Worm (Caenorhabditis elegans) whole organism, midembryonic: ENCODE results near the gene elo-1.

ENCODE experiments used
- T22C8.4 ChIP-seq: fragments of 200-800 bp; sonication (Bioruptor generic); IDR thresholded peaks from 2 replicates; pipeline ENCODE4 v1.3.6; 2022; ENCODE audit warnings: missing genetic modification characterization, missing compliant biosample characterization
- cog-1 ChIP-seq: sonication (generic microtip); optimal IDR thresholded peaks from 2 replicates; lab custom pipeline; 2016; ENCODE audit warnings: missing genetic modification characterization, missing compliant biosample characterization
- flt-1 ChIP-seq: fragments of 200-800 bp; sonication (Bioruptor generic); IDR thresholded peaks from 2 replicates; pipeline ENCODE4 v1.3.6; 2022; ENCODE audit warnings: missing genetic modification characterization, missing compliant biosample characterization
- klf-2 ChIP-seq: fragments of 200-800 bp; sonication (Bioruptor generic); conservative IDR thresholded peaks from 2 replicates; pipeline ENCODE4 v1.3.6; 2022; ENCODE audit warnings: missing genetic modification reagents, missing genetic modification characterization, missing compliant biosample characterization
- med-1 ChIP-seq: sonication (generic microtip); optimal IDR thresholded peaks from 2 replicates; lab custom pipeline; 2017; ENCODE audit warnings: missing genetic modification characterization, mild to moderate bottlenecking, missing compliant biosample characterization, antibody characterized with exemption, missing genetic modification reagents; ENCODE audit not compliant: insufficient read depth
- ref-1 ChIP-seq: fragments of 200-800 bp; sonication (Bioruptor generic); conservative IDR thresholded peaks from 2 replicates; pipeline ENCODE4 v1.3.6; 2022; ENCODE audit warnings: missing genetic modification reagents, missing genetic modification characterization, missing compliant biosample characterization
- tab-1 ChIP-seq: fragments of 200-800 bp; sonication (Bioruptor generic); IDR thresholded peaks from 2 replicates; pipeline ENCODE4 v1.3.6; 2022; ENCODE audit warnings: missing genetic modification characterization, missing compliant biosample characterization
- ztf-23 ChIP-seq: fragments of 200-800 bp; sonication (Bioruptor generic); IDR thresholded peaks from 2 replicates; pipeline ENCODE4 v1.3.6; 2022; ENCODE audit warnings: missing genetic modification reagents, missing genetic modification characterization, missing compliant biosample characterization
- ztf-29 ChIP-seq: fragments of 200-800 bp; sonication (Bioruptor generic); IDR thresholded peaks from 2 replicates; pipeline ENCODE4 v1.3.6; 2022; ENCODE audit warnings: missing genetic modification reagents, missing genetic modification characterization, missing compliant biosample characterization

elo-1 gene

DNA sequence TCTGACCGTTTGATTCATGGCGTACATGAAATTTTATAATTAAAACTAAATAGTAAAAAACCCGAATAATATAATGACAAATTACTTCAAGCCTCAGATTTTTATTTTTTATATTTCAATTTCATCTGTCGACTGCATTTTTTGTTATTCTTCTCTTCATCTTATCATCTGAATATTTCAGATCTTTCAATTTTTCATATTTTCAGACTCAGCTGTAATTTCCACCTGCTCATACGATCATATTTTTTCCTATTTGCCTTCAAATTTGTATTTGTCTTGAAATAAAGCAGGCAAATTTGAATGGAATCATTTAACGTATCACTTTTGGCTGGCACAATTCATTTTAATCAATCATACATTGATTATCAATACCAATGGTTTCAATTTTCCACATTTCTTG, 28.1 kb upstream of the elo-1 start, which contains the start of gene sru-4:
Gene sru-4 (plus strand): TSS at position 301 of the 400 bp plus-strand sequence.
- TF ChIP-seq klf-2 (GFP tag; lab: Robert Waterston, UW), result no peak
- no peak for TF ChIP-seq ztf-23 (GFP tag; lab: Robert Waterston, UW)
- TF ChIP-seq T22C8.4 (GFP tag; lab: Robert Waterston, UW), result no peak
- no peak for TF ChIP-seq cog-1
- TF ChIP-seq med-1 (GFP tag; lab: Kevin White, UChicago), result no peak
- no peak for TF ChIP-seq ref-1 (GFP tag; lab: Robert Waterston, UW)
- TF ChIP-seq tab-1 (GFP tag; lab: Robert Waterston, UW), result no peak
- no peak for TF ChIP-seq ztf-29 (GFP tag; lab: Robert Waterston, UW)
- no peak for TF ChIP-seq flt-1

DNA sequence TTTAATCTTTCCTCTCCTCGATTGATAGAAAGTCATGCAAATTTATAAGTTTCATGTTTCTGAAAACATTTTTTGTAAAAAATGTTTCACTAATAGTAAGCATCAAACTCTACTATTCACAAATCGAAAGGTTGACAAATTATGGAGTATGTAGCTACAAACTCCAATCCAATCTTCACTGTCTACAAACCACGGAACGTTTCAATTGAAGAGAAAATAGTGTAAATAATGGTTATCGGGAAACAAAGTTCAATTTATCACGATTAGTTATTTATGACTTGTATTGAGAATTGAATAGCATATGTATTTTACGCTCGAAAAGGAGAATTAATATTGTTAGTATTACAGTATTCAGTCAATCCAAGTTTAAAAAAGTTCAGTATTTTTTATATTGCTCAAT, 26.5 kb upstream of the elo-1 start:
- TF ChIP-seq flt-1 (no peak), med-1 (GFP tag; lab: Kevin White, UChicago) (no peak), klf-2 (GFP tag; lab: Robert Waterston, UW) (no peak), ztf-23 (GFP tag; lab: Robert Waterston, UW) (no peak), cog-1 (no peak), ref-1 (GFP tag; lab: Robert Waterston, UW) (no peak), ztf-29 (GFP tag; lab: Robert Waterston, UW) (no peak), T22C8.4 (GFP tag; lab: Robert Waterston, UW) (no peak), tab-1 (GFP tag; lab: Robert Waterston, UW) (no peak)

DNA sequence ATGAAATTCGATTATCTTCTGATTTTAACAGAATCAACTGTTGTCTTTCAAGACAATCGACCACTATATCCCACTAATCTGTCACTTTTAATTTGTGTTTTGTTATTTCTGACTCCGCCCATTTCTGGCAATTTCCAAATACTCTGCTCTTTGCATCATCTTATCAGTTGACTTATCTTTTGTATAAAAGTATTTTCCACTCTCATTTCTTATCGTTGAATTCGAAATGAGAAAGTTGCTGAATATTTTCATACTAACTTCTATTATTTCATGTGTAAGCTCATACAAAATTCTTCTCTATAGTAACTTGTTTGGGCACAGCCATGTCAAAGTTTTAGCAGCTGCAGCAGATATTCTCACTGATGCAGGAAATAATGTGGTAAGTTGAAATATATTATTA, 26.1 kb upstream of the elo-1 start, which contains the start of gene ugt-21:
Gene ugt-21 (plus strand): TSS at position 212 of the 400 bp plus-strand sequence.
- TF ChIP-seq cog-1 (no peak), flt-1 (no peak), tab-1 (GFP tag; lab: Robert Waterston, UW) (no peak)

DNA sequence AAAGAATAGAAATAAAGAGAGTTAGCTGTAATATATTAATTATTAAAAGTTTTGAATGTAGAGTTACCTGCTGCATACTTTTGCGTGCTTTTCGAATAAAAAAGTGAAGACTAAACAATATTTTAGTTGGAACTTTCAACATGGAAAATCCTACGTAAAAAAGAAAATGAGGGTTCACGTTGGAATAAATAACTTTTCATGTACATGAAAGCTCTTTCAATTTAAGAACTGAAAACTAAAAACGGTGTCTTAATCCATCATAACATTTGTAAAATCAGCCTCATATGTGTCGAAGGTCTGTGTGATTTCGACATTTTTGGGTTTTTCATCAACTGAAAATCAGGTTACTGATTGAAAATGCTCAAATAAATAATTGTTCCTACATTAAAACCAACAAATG, 19.9 kb upstream of the elo-1 start, which contains the start of gene ttr-9:
Gene ttr-9 (minus strand): TSS at position 101 of the 400 bp plus-strand sequence.
- TF ChIP-seq flt-1, result no peak
- no peak for TF ChIP-seq cog-1
- TF ChIP-seq klf-2 (GFP tag; lab: Robert Waterston, UW), result no peak
- TF ChIP-seq ztf-29 (GFP tag; lab: Robert Waterston, UW), result no peak
- no peak for TF ChIP-seq med-1 (GFP tag; lab: Kevin White, UChicago)

DNA sequence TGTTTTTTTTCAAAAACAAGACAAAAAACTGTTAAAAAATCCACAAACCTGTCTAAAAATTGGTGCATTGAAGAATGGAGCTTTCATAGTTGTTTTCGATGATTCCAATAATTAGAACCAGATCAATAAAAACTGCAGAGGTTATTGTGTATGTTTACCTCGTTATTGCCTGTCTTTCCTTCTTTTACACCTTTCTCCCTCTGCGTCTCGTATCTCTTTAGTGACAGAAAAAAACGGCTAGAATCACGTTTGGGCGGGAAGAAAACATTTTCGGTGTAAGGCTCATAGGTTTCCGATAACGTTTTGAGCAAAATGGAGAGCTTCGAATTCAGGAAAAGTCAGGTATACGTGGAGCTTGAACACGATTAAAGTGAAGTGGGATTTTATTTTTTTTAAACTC, 17.6 kb upstream of the elo-1 start, which contains the start of gene ethe-1:
Gene ethe-1 (minus strand): TSS at position 150 of the 400 bp plus-strand sequence.
- TF ChIP-seq T22C8.4 (GFP tag; lab: Robert Waterston, UW) (no peak), ref-1 (GFP tag; lab: Robert Waterston, UW) (no peak), cog-1 (no peak), klf-2 (GFP tag; lab: Robert Waterston, UW) (no peak), tab-1 (GFP tag; lab: Robert Waterston, UW) (no peak), ztf-29 (GFP tag; lab: Robert Waterston, UW) (no peak), ztf-23 (GFP tag; lab: Robert Waterston, UW) (no peak), med-1 (GFP tag; lab: Kevin White, UChicago) (no peak), flt-1 (no peak)

DNA sequence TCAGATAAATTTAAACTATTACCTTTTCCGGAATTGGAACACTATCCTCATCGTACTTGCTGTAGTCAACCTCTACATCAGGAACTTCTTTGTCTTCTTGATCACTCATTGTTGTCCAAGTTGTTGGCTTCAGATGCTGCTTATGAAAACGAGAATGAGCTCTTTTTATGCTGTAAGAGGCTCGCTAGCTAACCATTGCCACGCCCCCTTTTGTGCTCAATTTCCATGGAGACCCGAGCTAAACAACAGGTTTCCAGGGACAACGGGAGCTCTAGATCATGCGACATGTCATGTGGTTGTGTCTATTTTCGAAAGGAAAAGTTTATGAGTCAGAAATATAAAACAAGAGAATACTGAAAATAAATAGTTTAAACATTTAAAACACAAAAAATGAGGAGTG, 15.7 kb upstream of the elo-1 start, which contains the start of gene C33A12.4:
Gene C33A12.4 (minus strand): TSS at position 131 of the 400 bp plus-strand sequence.
- TF ChIP-seq T22C8.4 (GFP tag; lab: Robert Waterston, UW), result no peak
- TF ChIP-seq klf-2 (GFP tag; lab: Robert Waterston, UW), result no peak
- TF ChIP-seq tab-1 (GFP tag; lab: Robert Waterston, UW), result no peak
- no peak for TF ChIP-seq ztf-29 (GFP tag; lab: Robert Waterston, UW)
- no peak for TF ChIP-seq med-1 (GFP tag; lab: Kevin White, UChicago)
- no peak for TF ChIP-seq cog-1
- TF ChIP-seq flt-1, result no peak
- TF ChIP-seq ref-1 (GFP tag; lab: Robert Waterston, UW), result no peak
- no peak for TF ChIP-seq ztf-23 (GFP tag; lab: Robert Waterston, UW)

DNA sequence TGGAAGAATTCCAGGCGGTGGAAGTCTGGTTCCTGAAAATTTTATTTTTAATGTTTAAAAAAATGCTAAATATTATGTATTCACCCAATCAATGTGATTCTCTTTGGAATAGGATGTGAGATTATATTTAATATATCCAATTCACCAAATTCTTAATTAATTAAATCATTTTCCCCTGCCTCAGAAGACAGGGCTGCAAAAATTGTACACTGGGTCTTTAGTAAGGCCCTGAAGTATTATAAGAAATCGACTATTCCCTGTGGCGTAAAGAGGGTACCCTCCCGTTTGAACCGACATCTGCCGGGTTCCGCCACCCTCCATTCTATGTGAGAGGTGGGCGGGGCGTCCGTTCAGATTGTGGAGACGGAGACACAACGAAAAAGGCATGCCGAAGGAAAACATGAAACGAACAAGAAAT, 14.9 kb upstream of the elo-1 start:
- TF ChIP-seq ref-1 (GFP tag; lab: Robert Waterston, UW) (no peak), tab-1 (GFP tag; lab: Robert Waterston, UW) (no peak)

DNA sequence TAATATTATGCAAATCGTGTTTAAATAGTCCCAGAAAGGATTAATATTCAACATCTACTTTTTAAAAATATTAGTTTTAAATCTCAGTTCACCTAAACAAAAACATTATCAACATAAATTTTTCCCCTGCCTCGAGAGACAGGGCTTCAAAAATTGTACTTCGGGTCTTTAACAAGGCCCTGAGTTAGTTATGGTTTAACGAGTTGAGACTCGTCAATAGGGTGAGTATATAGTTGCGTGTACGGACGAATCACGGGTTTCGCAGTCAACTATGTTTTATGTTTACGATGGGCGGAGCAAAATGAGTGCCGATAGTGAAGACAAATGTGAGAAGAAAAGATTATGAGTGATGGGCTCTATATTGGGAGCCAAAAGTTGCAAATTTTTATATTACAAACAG, 14.5 kb upstream of the elo-1 start:
- no peak for TF ChIP-seq cog-1

DNA sequence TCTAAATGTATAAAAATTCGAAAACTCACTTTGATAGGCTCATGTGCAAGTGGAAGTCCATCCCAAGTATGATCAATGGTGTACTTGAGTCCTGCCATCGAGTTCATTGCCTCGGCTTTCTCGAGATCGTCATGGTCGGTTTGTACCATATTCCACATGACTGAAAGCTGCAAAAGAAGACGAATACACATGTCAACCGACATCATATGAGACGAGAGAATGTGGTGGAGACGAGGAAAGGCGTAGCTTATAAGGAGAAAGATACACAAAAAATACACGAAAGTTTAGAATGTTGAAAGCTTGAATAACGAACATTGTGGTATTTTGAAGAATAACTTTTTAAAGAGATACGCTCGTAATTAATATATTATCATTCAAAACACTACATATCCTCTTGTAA, 13.3 kb upstream of the elo-1 start, which contains the start of gene C33A12.3:
Gene C33A12.3 (minus strand): TSS at position 167 of the 400 bp plus-strand sequence.
- no peak for TF ChIP-seq tab-1 (GFP tag; lab: Robert Waterston, UW)
- TF ChIP-seq klf-2 (GFP tag; lab: Robert Waterston, UW), result no peak
- TF ChIP-seq flt-1, result no peak
- TF ChIP-seq ztf-29 (GFP tag; lab: Robert Waterston, UW), result no peak
- TF ChIP-seq cog-1, result no peak
- TF ChIP-seq med-1 (GFP tag; lab: Kevin White, UChicago), result no peak
- no peak for TF ChIP-seq T22C8.4 (GFP tag; lab: Robert Waterston, UW)
- TF ChIP-seq ztf-23 (GFP tag; lab: Robert Waterston, UW), result no peak
- no peak for TF ChIP-seq ref-1 (GFP tag; lab: Robert Waterston, UW)

DNA sequence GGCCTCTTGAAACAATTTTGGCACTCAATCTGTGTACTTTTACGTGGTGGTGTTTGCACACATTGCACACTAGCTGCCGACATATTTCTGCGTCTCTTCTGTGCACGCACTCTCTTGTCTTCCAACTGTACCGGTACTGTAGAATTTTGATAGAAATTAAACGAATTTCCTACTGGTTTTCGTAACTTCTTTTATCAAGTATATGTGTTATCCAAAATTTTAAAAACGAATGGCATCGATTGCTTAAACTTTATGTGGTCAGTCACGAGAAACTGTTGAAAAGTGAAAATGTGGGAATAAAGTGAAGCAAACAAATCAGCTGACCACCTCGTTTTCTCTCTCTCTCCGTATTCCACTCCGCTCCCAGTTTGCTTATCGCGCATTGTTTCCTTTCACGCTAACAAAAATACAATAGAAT, 12.8 kb upstream of the elo-1 start:
- TF ChIP-seq tab-1 (GFP tag; lab: Robert Waterston, UW) (no peak), flt-1 (no peak), ztf-23 (GFP tag; lab: Robert Waterston, UW) (no peak), klf-2 (GFP tag; lab: Robert Waterston, UW) (no peak), T22C8.4 (GFP tag; lab: Robert Waterston, UW) (no peak)
